1 fruit fly cellular context compared by ENCODE assay signal in the genomic region with DNA sequence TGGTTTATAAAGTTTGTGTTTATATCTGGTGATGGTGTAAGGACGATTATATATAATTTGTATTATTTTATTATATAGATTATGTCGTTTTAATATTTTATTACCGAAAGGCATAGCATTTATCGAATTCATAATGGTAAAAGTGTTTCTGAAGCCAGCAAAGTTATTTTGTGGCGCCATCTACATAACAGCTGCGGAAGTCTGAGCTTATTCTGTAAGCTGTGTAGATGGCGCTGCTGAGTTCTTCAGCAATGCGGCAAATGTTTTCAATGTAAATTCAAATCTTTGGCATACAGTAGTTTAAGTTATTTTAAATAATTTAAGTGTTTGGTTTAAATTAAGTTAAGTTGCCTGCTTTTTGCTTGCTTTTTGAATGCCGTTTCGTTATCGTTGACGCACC.
TF ChIP-seq lines count a peak whose summit lies in the region.

No protein-coding gene starts in this region.

TF ChIP-seq in whole organism, embryonic, 481 proteins besides CTCF, POLR2A, EP300 and RAD21 (continued from another document):
- TF ChIP-seq Dfd (GFP tag; optimal IDR thresholded peaks at IDR 0.05; lab: Kevin White, UChicago) (no peak), NC2α (GFP tag; optimal IDR thresholded peaks at IDR 0.05; lab: Kevin White, UChicago) (no peak), CG6272 (GFP tag; IDR thresholded peaks at IDR 0.05; lab: Robert Waterston, UW) (no peak), fd64A (GFP tag; optimal IDR thresholded peaks at IDR 0.05; lab: Kevin White, UChicago) (no peak), Mad (GFP tag; optimal IDR thresholded peaks at IDR 0.05; lab: Kevin White, UChicago) (no peak), chif (GFP tag; optimal IDR thresholded peaks at IDR 0.05; lab: Kevin White, UChicago) (no peak), Hsf (GFP tag; optimal IDR thresholded peaks at IDR 0.05; lab: Kevin White, UChicago) (no peak), ato (GFP tag; IDR thresholded peaks at IDR 0.05; lab: Robert Waterston, UW; ENCODE audit: partially characterized antibody) (no peak), ab (GFP tag; optimal IDR thresholded peaks at IDR 0.05; lab: Kevin White, UChicago) (no peak), Ptx1 (GFP tag; IDR thresholded peaks at IDR 0.05; lab: Robert Waterston, UW) (peak; percentile 60), otp (GFP tag; IDR thresholded peaks at IDR 0.05; lab: Robert Waterston, UW) (peak; percentile 12; the same call in 1 of the 3 replicates), scrt (GFP tag; optimal IDR thresholded peaks at IDR 0.05; lab: Kevin White, UChicago) (no peak), Dek (tag; optimal IDR thresholded peaks at IDR 0.05; lab: Kevin White, UChicago) (no peak), CG12104 (GFP tag; optimal IDR thresholded peaks at IDR 0.05; lab: Kevin White, UChicago) (no peak), mam (GFP tag; optimal IDR thresholded peaks at IDR 0.05; lab: Kevin White, UChicago) (no peak), CG6765 (GFP tag; optimal IDR thresholded peaks at IDR 0.05; lab: Kevin White, UChicago) (no peak), CG1602 (GFP tag; optimal IDR thresholded peaks at IDR 0.05; lab: Kevin White, UChicago) (no peak), dmrt99B (tag; optimal IDR thresholded peaks at IDR 0.05; lab: Kevin White, UChicago) (no peak), CG15269 (tag; optimal IDR thresholded peaks at IDR 0.05; lab: Kevin White, UChicago) (no peak), Taf1 (GFP tag; IDR thresholded peaks at IDR 0.05; lab: Robert Waterston, UW) (no peak), CG18764 (GFP tag; optimal IDR thresholded peaks at IDR 0.05; lab: Kevin White, UChicago) (peak; percentile 12), Drgx (GFP tag; IDR thresholded peaks at IDR 0.05; lab: Robert Waterston, UW) (no peak), CG7987 (GFP tag; optimal IDR thresholded peaks at IDR 0.05; lab: Kevin White, UChicago) (no peak), CG14014 (GFP tag; IDR thresholded peaks at IDR 0.05; lab: Robert Waterston, UW) (peak; percentile 44; the same call in 1 of the 2 replicates), CG30020 (tag; optimal IDR thresholded peaks at IDR 0.05; lab: Kevin White, UChicago) (no peak), unc-4 (GFP tag; IDR thresholded peaks at IDR 0.05; lab: Robert Waterston, UW; ENCODE audit: partially characterized antibody) (no peak), CG3847 (GFP tag; IDR thresholded peaks at IDR 0.05; lab: Robert Waterston, UW) (peak; percentile 28; the same call in 1 of the 2 replicates), CG7963 (GFP tag; IDR thresholded peaks at IDR 0.05; lab: Robert Waterston, UW; ENCODE audit: partially characterized antibody) (no peak), zf30C (GFP tag; optimal IDR thresholded peaks at IDR 0.05; lab: Kevin White, UChicago) (no peak), CG9215 (GFP tag; IDR thresholded peaks at IDR 0.05; lab: Robert Waterston, UW) (no peak), wek (GFP tag; optimal IDR thresholded peaks at IDR 0.05; lab: Kevin White, UChicago) (no peak), CG13894 (tag; optimal IDR thresholded peaks at IDR 0.05; lab: Kevin White, UChicago) (no peak), grau (tag; optimal IDR thresholded peaks at IDR 0.05; lab: Kevin White, UChicago) (no peak), CG10431 (GFP tag; optimal IDR thresholded peaks at IDR 0.05; lab: Kevin White, UChicago) (no peak), Opbp (GFP tag; IDR thresholded peaks at IDR 0.05; lab: Robert Waterston, UW; ENCODE audit: partially characterized antibody) (peak; percentile 18; the same call in 1 of the 3 replicates), CG17612 (GFP tag; IDR thresholded peaks at IDR 0.05; lab: Robert Waterston, UW) (no peak), Max (GFP tag; optimal IDR thresholded peaks at IDR 0.05; lab: Kevin White, UChicago) (no peak), CG3163 (GFP tag; optimal IDR thresholded peaks at IDR 0.05; lab: Kevin White, UChicago) (no peak), ap (GFP tag; IDR thresholded peaks at IDR 0.05; lab: Robert Waterston, UW) (no peak), CG14965 (GFP tag; optimal IDR thresholded peaks at IDR 0.05; lab: Kevin White, UChicago; ENCODE audit: borderline replicate concordance) (no peak), CG7745 (tag; optimal IDR thresholded peaks at IDR 0.05; lab: Kevin White, UChicago) (no peak), H15 (GFP tag; IDR thresholded peaks at IDR 0.05; lab: Robert Waterston, UW) (peak; percentile 42; the same call in 1 of the 3 replicates), hkb (optimal IDR thresholded peaks at IDR 0.05; lab: Kevin White, UChicago) (no peak), hkb (GFP tag; IDR thresholded peaks at IDR 0.05; lab: Robert Waterston, UW) (no peak), ac (GFP tag; optimal IDR thresholded peaks at IDR 0.05; lab: Kevin White, UChicago) (no peak), CG7928 (GFP tag; optimal IDR thresholded peaks at IDR 0.05; lab: Kevin White, UChicago) (no peak), esg (GFP tag; conservative IDR thresholded peaks at IDR 0.05; lab: Robert Waterston, UW) (no peak), Mrtf (GFP tag; IDR thresholded peaks at IDR 0.05; lab: Robert Waterston, UW) (peak; percentile 35; the same call in 2 of the 3 replicates), Hr78 (GFP tag; optimal IDR thresholded peaks at IDR 0.05; lab: Kevin White, UChicago) (no peak), CG12942 (GFP tag; optimal IDR thresholded peaks at IDR 0.05; lab: Kevin White, UChicago) (no peak), CG4404 (GFP tag; IDR thresholded peaks at IDR 0.05; lab: Robert Waterston, UW) (no peak), trem (tag; optimal IDR thresholded peaks at IDR 0.05; lab: Kevin White, UChicago) (no peak), ro (GFP tag; IDR thresholded peaks at IDR 0.05; lab: Robert Waterston, UW) (no peak), fu2 (GFP tag; optimal IDR thresholded peaks at IDR 0.05; lab: Kevin White, UChicago) (no peak), dimm (GFP tag; IDR thresholded peaks at IDR 0.05; lab: Robert Waterston, UW) (no peak), tin (GFP tag; optimal IDR thresholded peaks at IDR 0.05; lab: Kevin White, UChicago) (peak; percentile 60), Six4 (GFP tag; optimal IDR thresholded peaks at IDR 0.05; lab: Kevin White, UChicago) (peak; percentile 42), zfh2 (GFP tag; optimal IDR thresholded peaks at IDR 0.05; lab: Kevin White, UChicago) (no peak), slp2 (GFP tag; optimal IDR thresholded peaks at IDR 0.05; lab: Kevin White, UChicago) (no peak), nerfin-2 (GFP tag; IDR thresholded peaks at IDR 0.05; lab: Robert Waterston, UW; ENCODE audit: partially characterized antibody) (no peak), CG15514 (GFP tag; optimal IDR thresholded peaks at IDR 0.05; lab: Kevin White, UChicago) (no peak), CG10147 (GFP tag; optimal IDR thresholded peaks at IDR 0.05; lab: Kevin White, UChicago) (no peak), gcm2 (GFP tag; optimal IDR thresholded peaks at IDR 0.05; lab: Kevin White, UChicago) (no peak), Eip74EF (GFP tag; optimal IDR thresholded peaks at IDR 0.05; lab: Kevin White, UChicago) (no peak), CG11723 (GFP tag; optimal IDR thresholded peaks at IDR 0.05; lab: Kevin White, UChicago) (no peak), Doc3 (GFP tag; IDR thresholded peaks at IDR 0.05; lab: Robert Waterston, UW; ENCODE audit: partially characterized antibody) (no peak), Dip2 (GFP tag; IDR thresholded peaks at IDR 0.05; lab: Robert Waterston, UW) (peak; percentile 94), ind (GFP tag; optimal IDR thresholded peaks at IDR 0.05; lab: Kevin White, UChicago) (peak; percentile 29), Usf (GFP tag; optimal IDR thresholded peaks at IDR 0.05; lab: Kevin White, UChicago) (no peak), jing (GFP tag; optimal IDR thresholded peaks at IDR 0.05; lab: Kevin White, UChicago) (no peak), ranshi (GFP tag; IDR thresholded peaks at IDR 0.05; lab: Robert Waterston, UW) (no peak), Bgb (GFP tag; IDR thresholded peaks at IDR 0.05; lab: Robert Waterston, UW; ENCODE audit: partially characterized antibody) (0 out of 2 replicates have a peak, but pooled peaks have one; percentile 33)
